Fruit fly (Drosophila melanogaster): Measurements from ENCODE around the gene CG1105.

Gene CG1105

DNA sequence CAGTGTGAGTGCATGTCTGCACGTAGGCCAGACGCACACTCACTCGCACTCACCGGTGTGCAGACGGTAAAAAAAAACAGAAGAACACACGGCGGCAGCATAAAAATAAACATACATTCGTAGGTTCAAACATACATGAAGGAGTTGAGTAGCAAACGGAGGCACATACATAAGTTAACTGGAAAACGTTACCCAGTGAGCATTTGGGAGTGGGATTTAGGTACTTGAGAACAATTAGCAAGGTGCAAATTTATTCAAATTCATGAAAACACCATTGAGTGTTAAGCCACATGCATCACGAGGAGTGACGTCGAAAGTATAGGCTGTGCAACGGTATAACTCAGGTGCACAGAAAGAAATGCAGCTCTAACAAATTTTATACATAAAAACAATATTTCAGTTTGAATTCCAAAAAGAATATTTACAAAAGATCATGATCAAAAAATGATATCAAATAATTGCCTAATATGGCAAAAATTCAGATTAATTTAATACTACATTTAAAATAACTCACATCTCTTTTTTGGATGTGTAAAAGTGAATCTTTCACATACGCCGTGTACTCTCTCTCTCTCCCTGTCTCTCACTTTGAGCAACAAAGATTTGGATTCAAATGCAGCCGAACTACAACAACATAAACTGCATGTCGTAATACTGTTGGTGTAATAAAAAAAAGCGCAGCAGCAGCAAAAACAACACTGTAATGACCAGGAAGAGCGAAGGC lies 41.8 kb upstream of the CG1105 start (continued):
- TF ChIP-seq unc-4 (GFP tag; IDR thresholded peaks at IDR 0.05; ENCODE audit: partially characterized antibody): no peak
- no peak for TF ChIP-seq so (GFP tag; IDR thresholded peaks at IDR 0.05)
- no peak for TF ChIP-seq pita (GFP tag; optimal IDR thresholded peaks at IDR 0.05)
- peak; percentile 93 for TF ChIP-seq ac (GFP tag; optimal IDR thresholded peaks at IDR 0.05)
- TF ChIP-seq stwl (tag; optimal IDR thresholded peaks at IDR 0.05): peak; percentile 76
- peak; percentile 85 for TF ChIP-seq tx (GFP tag; optimal IDR thresholded peaks at IDR 0.05)
- TF ChIP-seq lab (GFP tag; optimal IDR thresholded peaks at IDR 0.05): peak; percentile 85
- TF ChIP-seq CG10543 (GFP tag; optimal IDR thresholded peaks at IDR 0.05): no peak
- peak; percentile 72 for TF ChIP-seq CG10565 (GFP tag; optimal IDR thresholded peaks at IDR 0.05)
- TF ChIP-seq CG34376 (GFP tag; optimal IDR thresholded peaks at IDR 0.05): peak; percentile 5
- TF ChIP-seq az2 (GFP tag; optimal IDR thresholded peaks at IDR 0.05): peak; percentile 97
- no peak for TF ChIP-seq z (GFP tag; IDR thresholded peaks at IDR 0.05)
- no peak for TF ChIP-seq seq (GFP tag; IDR thresholded peaks at IDR 0.05)
- TF ChIP-seq her (GFP tag; optimal IDR thresholded peaks at IDR 0.05): peak; percentile 38
- no peak for TF ChIP-seq E2f1 (GFP tag; IDR thresholded peaks at IDR 0.05)
- peak; percentile 96 for TF ChIP-seq twi (tag; optimal IDR thresholded peaks at IDR 0.05)
- TF ChIP-seq CG11247 (GFP tag; IDR thresholded peaks at IDR 0.05): no peak
- peak; percentile 22 for TF ChIP-seq ERR (GFP tag; optimal IDR thresholded peaks at IDR 0.05)
- TF ChIP-seq ro (GFP tag; IDR thresholded peaks at IDR 0.05): no peak

DNA sequence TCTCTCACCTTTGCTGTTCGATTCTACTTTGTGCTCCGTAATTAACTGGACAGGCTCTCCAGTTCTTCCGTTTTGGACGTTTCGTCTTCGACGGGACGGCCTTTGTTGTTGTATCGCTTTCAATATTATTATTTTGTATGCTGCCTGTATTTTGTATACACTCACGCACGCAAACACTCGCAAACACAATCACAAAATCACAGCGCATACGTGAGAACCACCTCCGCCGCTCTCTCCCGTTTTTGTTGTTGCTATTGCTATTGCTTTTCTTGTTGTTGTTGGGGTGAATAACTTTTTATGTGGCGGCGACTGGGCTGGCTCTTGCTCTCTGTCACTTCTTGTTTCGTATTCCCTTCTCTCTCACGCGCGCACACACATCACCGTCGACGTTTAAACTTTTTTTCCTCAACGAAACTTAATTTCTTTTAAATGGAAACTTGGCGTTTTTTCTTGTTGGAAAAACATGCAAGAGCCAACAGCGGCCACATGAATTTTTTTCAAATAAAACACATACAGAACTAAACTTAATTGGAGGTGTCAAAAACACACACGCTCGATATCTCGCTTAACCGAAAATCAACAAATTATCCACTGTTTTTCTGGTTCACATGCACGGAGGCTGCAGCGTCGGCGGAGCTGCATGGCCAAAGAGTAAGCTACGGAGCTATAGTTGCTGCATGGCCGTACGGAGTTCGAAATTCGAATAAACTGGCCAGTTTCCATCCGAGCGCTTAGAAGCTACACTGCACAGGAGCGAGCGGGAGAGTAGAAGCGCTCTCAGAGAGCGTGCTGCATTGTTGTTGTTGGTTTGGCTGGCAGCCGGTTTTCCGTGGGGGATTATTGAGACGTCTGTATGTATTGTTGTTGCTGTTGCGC lies 41.0 kb upstream of the CG1105 start:
- no peak for TF ChIP-seq tap (tag; optimal IDR thresholded peaks at IDR 0.05)
- no peak for TF ChIP-seq tup (GFP tag; optimal IDR thresholded peaks at IDR 0.05)
- peak; percentile 56 for TF ChIP-seq CG12769 (tag; optimal IDR thresholded peaks at IDR 0.05)
- TF ChIP-seq Trl (optimal IDR thresholded peaks at IDR 0.05): peak; percentile 83 to 97
- TF ChIP-seq Trl (GFP tag; optimal IDR thresholded peaks at IDR 0.05): peak; percentile 39
- peak; percentile 10 for TF ChIP-seq oc (tag; optimal IDR thresholded peaks at IDR 0.05)
- TF ChIP-seq NfI (GFP tag; optimal IDR thresholded peaks at IDR 0.05): no peak
- TF ChIP-seq gem (tag; optimal IDR thresholded peaks at IDR 0.05): peak; percentile 32
- no peak for TF ChIP-seq dan (GFP tag; IDR thresholded peaks at IDR 0.05)
- TF ChIP-seq Ssrp (tag; optimal IDR thresholded peaks at IDR 0.05): peak; percentile 45
- no peak for TF ChIP-seq CG14441 (GFP tag; IDR thresholded peaks at IDR 0.05)
- no peak for TF ChIP-seq Hsf (GFP tag; optimal IDR thresholded peaks at IDR 0.05)
- peak; percentile 33 for TF ChIP-seq CG11398 (GFP tag; optimal IDR thresholded peaks at IDR 0.05)
- peak; percentile 15 for TF ChIP-seq CG2712 (tag; optimal IDR thresholded peaks at IDR 0.05)
- TF ChIP-seq CG3407 (GFP tag; optimal IDR thresholded peaks at IDR 0.05): no peak
- peak; percentile 52 for TF ChIP-seq Jarid2 (GFP tag; optimal IDR thresholded peaks at IDR 0.05)
- no peak for TF ChIP-seq BEAF-32 (GFP tag; optimal IDR thresholded peaks at IDR 0.05)
- no peak for TF ChIP-seq NC2β (GFP tag; optimal IDR thresholded peaks at IDR 0.05)
- TF ChIP-seq CG1832 (GFP tag; optimal IDR thresholded peaks at IDR 0.05): peak; percentile 26
- no peak for TF ChIP-seq CG15479 (GFP tag; optimal IDR thresholded peaks at IDR 0.05)
- TF ChIP-seq CG6175 (GFP tag; IDR thresholded peaks at IDR 0.05): no peak
- TF ChIP-seq CG18599 (GFP tag; optimal IDR thresholded peaks at IDR 0.05): peak; percentile 15
- peak; percentile 27 for TF ChIP-seq CG2678 (tag; optimal IDR thresholded peaks at IDR 0.05)
- TF ChIP-seq tin (GFP tag; optimal IDR thresholded peaks at IDR 0.05): no peak
- no peak for TF ChIP-seq lov (optimal IDR thresholded peaks at IDR 0.05)
- TF ChIP-seq lov (GFP tag; IDR thresholded peaks at IDR 0.05): no peak
- TF ChIP-seq dysf (GFP tag; IDR thresholded peaks at IDR 0.05): no peak
- peak; percentile 27 for TF ChIP-seq BtbVII (GFP tag; optimal IDR thresholded peaks at IDR 0.05)
- peak; percentile 38 for TF ChIP-seq kni (GFP tag; optimal IDR thresholded peaks at IDR 0.05)
